Fruit fly (Drosophila melanogaster) whole organism, adult: ENCODE measurements around the gene CG4709.

Experiments used
- CG12768 ChIP-seq: fragments of 200-800 bp; sonication (Bioruptor generic); optimal IDR thresholded peaks from 2 replicates; lab custom pipeline; 2017; ENCODE audit warnings: missing biosample characterization, missing genetic modification characterization, mild to moderate bottlenecking, moderate library complexity, missing genetic modification reagents
- CG14711 ChIP-seq: fragments of 200-800 bp; sonication (Bioruptor generic); optimal IDR thresholded peaks from 2 replicates; lab custom pipeline; 2018; ENCODE audit warnings: missing biosample characterization, mild to moderate bottlenecking, missing genetic modification characterization, moderate library complexity
- CG1620 ChIP-seq: fragments of 200-800 bp; sonication (Bioruptor generic); optimal IDR thresholded peaks from 2 replicates; lab custom pipeline; 2016; ENCODE audit warnings: missing biosample characterization, missing genetic modification characterization
- CG33017 ChIP-seq: fragments of 200-800 bp; sonication (Bioruptor generic); optimal IDR thresholded peaks from 2 replicates; lab custom pipeline; 2018; ENCODE audit warnings: missing biosample characterization, mild to moderate bottlenecking, missing genetic modification characterization, moderate library complexity
- CG5204 ChIP-seq: fragments of 200-800 bp; sonication (Bioruptor generic); optimal IDR thresholded peaks from 2 replicates; lab custom pipeline; 2016; ENCODE audit warnings: missing biosample characterization, missing genetic modification characterization
- bab1 ChIP-seq: fragments of 200-800 bp; sonication (Bioruptor generic); optimal IDR thresholded peaks from 3 replicates; lab custom pipeline; 2019; ENCODE audit warnings: missing biosample characterization, mild to moderate bottlenecking, missing genetic modification characterization, moderate library complexity
- cic ChIP-seq: fragments of 200-800 bp; sonication (Bioruptor generic); optimal IDR thresholded peaks from 2 replicates; lab custom pipeline; 2017; ENCODE audit warnings: missing biosample characterization, mild to moderate bottlenecking, missing genetic modification characterization, moderate library complexity
- cnc ChIP-seq, 2 experiments: fragments of >200 bp; optimal IDR thresholded peaks; 2 replicates each; lab custom pipeline; 2017
- kay ChIP-seq: fragments of 200-800 bp; sonication (Bioruptor generic); peaks from one replicate; lab custom pipeline; 2016; ENCODE audit warnings: missing biosample characterization, missing genetic modification characterization, borderline replicate concordance
- ovo ChIP-seq: fragments of 200-800 bp; sonication (Bioruptor generic); optimal IDR thresholded peaks from 2 replicates; lab custom pipeline; 2016; ENCODE audit warnings: missing biosample characterization, missing genetic modification characterization
- toe ChIP-seq: fragments of 200-800 bp; sonication (Bioruptor generic); optimal IDR thresholded peaks from 2 replicates; lab custom pipeline; 2016; ENCODE audit warnings: missing biosample characterization, missing genetic modification characterization

DNA sequence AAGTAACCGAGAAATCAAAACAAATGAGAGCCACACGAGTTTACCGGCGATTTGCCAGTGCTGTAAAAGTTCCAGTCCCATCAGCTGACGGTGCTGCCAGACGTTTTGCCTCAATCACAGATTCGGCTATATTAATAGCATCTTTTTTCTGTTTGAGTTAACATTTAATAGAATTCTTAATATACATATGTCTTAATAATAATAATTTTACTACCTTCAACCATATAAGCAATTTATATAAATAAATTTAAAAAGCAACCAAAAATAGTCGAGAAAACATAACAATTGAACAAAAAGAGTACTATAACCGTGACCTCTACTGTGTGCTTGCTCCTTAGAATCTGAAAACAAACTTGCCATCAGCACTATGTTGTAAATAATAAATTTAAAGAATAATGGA lies at the start of gene CG4709, which contains the start of gene CG13126:
- TF ChIP-seq cic (GFP tag; lab: Kevin White, UChicago) (peak; percentile 50), ovo (GFP tag; lab: Kevin White, UChicago) (peak; percentile 38), CG1620 (GFP tag; lab: Kevin White, UChicago) (no peak), CG5204 (GFP tag; lab: Kevin White, UChicago) (no peak), cnc (optimal IDR thresholded peaks at IDR 0.05; lab: Kevin White, UChicago) (no peak), CG33017 (tag; lab: Kevin White, UChicago) (peak; percentile 89), CG12768 (GFP tag; lab: Kevin White, UChicago) (peak; percentile 90), kay (no peak), CG14711 (peak; percentile 95), toe (peak; percentile 60), bab1 (peak; percentile 92)
